Fruit fly (Drosophila melanogaster) whole organism, prepupa: ENCODE results near the gene Tpr2.

Experiments used
- Blimp-1 ChIP-seq: fragments of 200-800 bp; sonication (Bioruptor generic); optimal IDR thresholded peaks from 3 replicates; lab custom pipeline; 2017; ENCODE audit warnings: missing biosample characterization, missing genetic modification characterization, mild to moderate bottlenecking, moderate library complexity, missing genetic modification reagents
- CG10669 ChIP-seq: fragments of 200-800 bp; sonication (Bioruptor generic); optimal IDR thresholded peaks from 3 replicates; lab custom pipeline; 2018; ENCODE audit warnings: missing biosample characterization, mild to moderate bottlenecking, missing genetic modification characterization, moderate library complexity
- CG11294 ChIP-seq: fragments of 200-800 bp; sonication (Bioruptor generic); IDR thresholded peaks from 2 replicates; pipeline ENCODE4 v1.3.6; 2022; ENCODE audit warnings: missing biosample characterization, missing genetic modification characterization
- CG11902 ChIP-seq: fragments of 200-800 bp; sonication (Bioruptor generic); optimal IDR thresholded peaks from 3 replicates; lab custom pipeline; 2016; ENCODE audit warnings: missing biosample characterization, missing genetic modification characterization
- CG15336 ChIP-seq: fragments of 200-800 bp; sonication (Bioruptor generic); IDR thresholded peaks from 2 replicates; pipeline ENCODE4 v1.3.6; 2022; ENCODE audit warnings: missing biosample characterization, missing genetic modification characterization
- CG1621 ChIP-seq: fragments of 200-800 bp; sonication (Bioruptor generic); optimal IDR thresholded peaks from 3 replicates; lab custom pipeline; 2018; ENCODE audit warnings: missing biosample characterization, mild to moderate bottlenecking, missing genetic modification characterization
- CG16779 ChIP-seq: fragments of 200-800 bp; sonication (Bioruptor generic); optimal IDR thresholded peaks from 3 replicates; lab custom pipeline; 2017; ENCODE audit warnings: missing biosample characterization, mild to moderate bottlenecking, missing genetic modification characterization
- CG31627 ChIP-seq: fragments of 200-800 bp; sonication (Bioruptor generic); optimal IDR thresholded peaks from 3 replicates; lab custom pipeline; 2016; ENCODE audit warnings: missing biosample characterization, missing genetic modification characterization
- CG32006 ChIP-seq: fragments of 200-800 bp; sonication (Bioruptor generic); optimal IDR thresholded peaks from 3 replicates; lab custom pipeline; 2017; ENCODE audit warnings: missing biosample characterization, mild to moderate bottlenecking, missing genetic modification characterization
- CG34406 ChIP-seq: fragments of 200-800 bp; sonication (Bioruptor generic); optimal IDR thresholded peaks from 3 replicates; lab custom pipeline; 2016; ENCODE audit warnings: missing biosample characterization, missing genetic modification characterization
- CG4318 ChIP-seq: fragments of 200-800 bp; sonication (Bioruptor generic); optimal IDR thresholded peaks from 3 replicates; lab custom pipeline; 2017; ENCODE audit warnings: missing biosample characterization, mild to moderate bottlenecking, missing genetic modification characterization
- CG6163 ChIP-seq: fragments of 200-800 bp; sonication (Bioruptor generic); IDR thresholded peaks from 3 replicates; pipeline ENCODE4 v1.3.6; 2022; ENCODE audit warnings: missing biosample characterization, missing genetic modification characterization
- CG6276 ChIP-seq: fragments of 200-800 bp; sonication (Bioruptor generic); optimal IDR thresholded peaks from 2 replicates; lab custom pipeline; 2017; ENCODE audit warnings: missing biosample characterization, mild to moderate bottlenecking, missing genetic modification characterization
- CG6792 ChIP-seq: fragments of 200-800 bp; sonication (Bioruptor generic); optimal IDR thresholded peaks from 3 replicates; lab custom pipeline; 2016; ENCODE audit warnings: missing biosample characterization, missing genetic modification characterization
- CG6808 ChIP-seq: fragments of 200-800 bp; sonication (Bioruptor generic); optimal IDR thresholded peaks from 3 replicates; lab custom pipeline; 2017; ENCODE audit warnings: missing biosample characterization, missing genetic modification characterization, mild to moderate bottlenecking, moderate library complexity, missing genetic modification reagents
- CG6854 ChIP-seq: fragments of 200-800 bp; sonication (Bioruptor generic); optimal IDR thresholded peaks from 2 replicates; lab custom pipeline; 2017; ENCODE audit warnings: missing biosample characterization, mild to moderate bottlenecking, missing genetic modification characterization
- CG7368 ChIP-seq: fragments of 200-800 bp; sonication (Bioruptor generic); optimal IDR thresholded peaks from 3 replicates; lab custom pipeline; 2016; ENCODE audit warnings: missing biosample characterization, missing genetic modification characterization
- CG8119 ChIP-seq: fragments of 200-800 bp; sonication (Bioruptor generic); IDR thresholded peaks from 3 replicates; pipeline ENCODE4 v1.3.6; 2022; ENCODE audit warnings: missing biosample characterization, missing genetic modification characterization
- CG8319 ChIP-seq: fragments of 200-800 bp; sonication (Bioruptor generic); optimal IDR thresholded peaks from 3 replicates; lab custom pipeline; 2016; ENCODE audit warnings: missing biosample characterization, missing genetic modification characterization
- CG8632 ChIP-seq: fragments of 200-800 bp; sonication (Bioruptor generic); optimal IDR thresholded peaks from 3 replicates; lab custom pipeline; 2016; ENCODE audit warnings: missing biosample characterization, missing genetic modification characterization
- CG9139 ChIP-seq: fragments of 200-800 bp; sonication (Bioruptor generic); optimal IDR thresholded peaks from 3 replicates; lab custom pipeline; 2017; ENCODE audit warnings: missing biosample characterization, mild to moderate bottlenecking, missing genetic modification characterization
- Eip78C ChIP-seq: fragments of 200-800 bp; sonication (Bioruptor generic); peaks from one replicate; lab custom pipeline; 2016; ENCODE audit warnings: missing biosample characterization, missing genetic modification characterization
- Ets21C ChIP-seq: fragments of 200-800 bp; sonication (Bioruptor generic); optimal IDR thresholded peaks from 3 replicates; lab custom pipeline; 2016; ENCODE audit warnings: missing biosample characterization, missing genetic modification characterization
- Ets96B ChIP-seq: fragments of 200-800 bp; optimal IDR thresholded peaks from 2 replicates; lab custom pipeline; 2019; ENCODE audit warnings: missing biosample characterization, mild to moderate bottlenecking, missing genetic modification characterization, moderate library complexity
- Gug ChIP-seq: fragments of 200-800 bp; sonication (Bioruptor generic); IDR thresholded peaks from 2 replicates; pipeline ENCODE4 v1.3.6; 2022; ENCODE audit warnings: missing biosample characterization, missing genetic modification characterization
- Hr38 ChIP-seq: sonication (Bioruptor generic); optimal IDR thresholded peaks from 2 replicates; lab custom pipeline; 2016; ENCODE audit warnings: missing biosample characterization, missing genetic modification characterization
- Hr39 ChIP-seq: fragments of 200-800 bp; sonication (Bioruptor generic); optimal IDR thresholded peaks from 2 replicates; lab custom pipeline; 2016; ENCODE audit warnings: missing biosample characterization, missing genetic modification characterization
- Hr4 ChIP-seq: fragments of 200-800 bp; sonication (Bioruptor generic); optimal IDR thresholded peaks from 3 replicates; lab custom pipeline; 2016; ENCODE audit warnings: missing biosample characterization, missing genetic modification characterization
- Lpt ChIP-seq: fragments of 200-800 bp; sonication (Bioruptor generic); optimal IDR thresholded peaks from 3 replicates; lab custom pipeline; 2016; ENCODE audit warnings: missing biosample characterization, missing genetic modification characterization
- Smox ChIP-seq: fragments of 200-800 bp; sonication (Bioruptor generic); optimal IDR thresholded peaks from 3 replicates; lab custom pipeline; 2016; ENCODE audit warnings: missing biosample characterization, missing genetic modification characterization
- Sox102F ChIP-seq: fragments of 200-800 bp; sonication (Bioruptor generic); optimal IDR thresholded peaks from 2 replicates; lab custom pipeline; 2016; ENCODE audit warnings: missing biosample characterization, mild to moderate bottlenecking, missing genetic modification characterization
- Sox15 ChIP-seq: fragments of 200-800 bp; sonication (Bioruptor generic); optimal IDR thresholded peaks from 3 replicates; lab custom pipeline; 2016; ENCODE audit warnings: missing biosample characterization, missing genetic modification characterization
- achi ChIP-seq: fragments of 200-800 bp; sonication (Bioruptor generic); optimal IDR thresholded peaks from 3 replicates; lab custom pipeline; 2016; ENCODE audit warnings: missing biosample characterization, missing genetic modification characterization
- acj6 ChIP-seq: fragments of 200-800 bp; sonication (Bioruptor generic); optimal IDR thresholded peaks from 3 replicates; lab custom pipeline; 2016; ENCODE audit warnings: missing biosample characterization, missing genetic modification characterization
- cyc ChIP-seq: fragments of 200-800 bp; sonication (Bioruptor generic); optimal IDR thresholded peaks from 3 replicates; lab custom pipeline; 2016; ENCODE audit warnings: missing biosample characterization, missing genetic modification characterization
- dac ChIP-seq: fragments of 200-800 bp; sonication (Bioruptor generic); optimal IDR thresholded peaks from 2 replicates; lab custom pipeline; 2017; ENCODE audit warnings: missing biosample characterization, mild to moderate bottlenecking, missing genetic modification characterization
- dsx ChIP-seq: fragments of 200-800 bp; optimal IDR thresholded peaks from 3 replicates; lab custom pipeline; 2019; ENCODE audit warnings: missing biosample characterization, mild to moderate bottlenecking, missing genetic modification characterization, moderate library complexity; ENCODE audit not compliant: poor library complexity, severe bottlenecking
- eg ChIP-seq: fragments of 200-800 bp; sonication (Bioruptor generic); IDR thresholded peaks from 3 replicates; pipeline ENCODE4 v1.3.6; 2022; ENCODE audit warnings: missing biosample characterization, missing genetic modification characterization
- esn ChIP-seq: fragments of 200-800 bp; sonication (Bioruptor generic); optimal IDR thresholded peaks from 2 replicates; lab custom pipeline; 2016; ENCODE audit warnings: missing biosample characterization, mild to moderate bottlenecking, missing genetic modification characterization, moderate library complexity
- fd59A ChIP-seq: fragments of 200-800 bp; sonication (Bioruptor generic); optimal IDR thresholded peaks from 2 replicates; lab custom pipeline; 2017; ENCODE audit warnings: missing biosample characterization, mild to moderate bottlenecking, missing genetic modification characterization, missing genetic modification reagents
- fd85E ChIP-seq: fragments of 200-800 bp; sonication (Bioruptor generic); optimal IDR thresholded peaks from 3 replicates; lab custom pipeline; 2016; ENCODE audit warnings: missing biosample characterization, missing genetic modification characterization
- lz ChIP-seq: fragments of 200-800 bp; sonication (Bioruptor generic); optimal IDR thresholded peaks from 3 replicates; lab custom pipeline; 2016; ENCODE audit warnings: missing biosample characterization, missing genetic modification characterization
- net ChIP-seq: fragments of 200-800 bp; sonication (Bioruptor generic); optimal IDR thresholded peaks from 3 replicates; lab custom pipeline; 2016; ENCODE audit warnings: missing biosample characterization, missing genetic modification characterization
- salr ChIP-seq, 2 experiments: fragments of 200-800 bp; sonication (Bioruptor generic); optimal IDR thresholded peaks; 3 replicates each; lab custom pipeline; 2016 to 2018; ENCODE audit warnings: missing biosample characterization in 2 of 2, missing genetic modification characterization in 2 of 2, mild to moderate bottlenecking in 1 of 2
- spab ChIP-seq: fragments of 200-800 bp; sonication (Bioruptor generic); optimal IDR thresholded peaks from 2 replicates; lab custom pipeline; 2017; ENCODE audit warnings: missing biosample characterization, mild to moderate bottlenecking, missing genetic modification characterization, missing genetic modification reagents
- svp ChIP-seq: fragments of 200-800 bp; sonication (Bioruptor generic); peaks from one replicate; lab custom pipeline; 2016; ENCODE audit warnings: missing biosample characterization, missing genetic modification characterization
- topi ChIP-seq: fragments of 200-800 bp; sonication (Bioruptor generic); optimal IDR thresholded peaks from 3 replicates; lab custom pipeline; 2016; ENCODE audit warnings: missing biosample characterization, missing genetic modification characterization
- vri ChIP-seq: fragments of 200-800 bp; sonication (Bioruptor generic); optimal IDR thresholded peaks from 3 replicates; lab custom pipeline; 2016; ENCODE audit warnings: missing biosample characterization, mild to moderate bottlenecking, missing genetic modification characterization

Gene Tpr2

DNA sequence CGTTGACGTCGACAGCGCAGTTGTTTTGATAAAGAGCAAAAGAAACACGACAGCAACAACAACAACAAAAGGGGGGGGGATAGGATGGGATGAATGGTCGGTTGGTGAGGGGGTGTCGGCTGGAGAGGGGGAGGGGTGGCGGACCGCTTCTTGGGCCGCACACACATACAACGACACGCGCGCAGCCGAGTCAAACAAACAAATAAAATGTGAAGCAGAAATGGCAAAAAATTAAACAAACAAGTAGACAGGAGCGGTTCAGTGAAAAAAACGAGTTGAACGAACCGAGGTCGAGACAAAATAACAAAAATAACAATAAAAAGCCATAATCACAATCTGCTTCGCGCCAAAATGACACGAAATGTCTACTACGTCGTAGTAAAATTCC lies 42.0 kb downstream of the Tpr2 start (continued):
- TF ChIP-seq CG11902 (GFP tag; lab: Kevin White, UChicago) (no peak), Eip78C (GFP tag; lab: Kevin White, UChicago) (no peak), acj6 (no peak), fd59A (GFP tag; lab: Kevin White, UChicago) (no peak), dac (GFP tag; lab: Kevin White, UChicago) (no peak), Gug (GFP tag; lab: Robert Waterston, UW) (no peak), CG34406 (GFP tag; lab: Kevin White, UChicago) (no peak), Ets21C (no peak), CG6792 (GFP tag; lab: Kevin White, UChicago) (no peak), CG6276 (GFP tag; lab: Kevin White, UChicago) (no peak), CG16779 (tag; lab: Kevin White, UChicago) (peak; percentile 6), topi (GFP tag; lab: Kevin White, UChicago) (no peak), achi (GFP tag; lab: Kevin White, UChicago) (no peak), CG6808 (GFP tag; lab: Kevin White, UChicago) (no peak), CG15336 (GFP tag; lab: Robert Waterston, UW) (no peak), CG8119 (no peak), lz (GFP tag; lab: Kevin White, UChicago) (no peak), CG10669 (no peak), CG11294 (no peak; the same call in 1 of the 2 replicates), Blimp-1 (GFP tag; lab: Kevin White, UChicago) (no peak), Sox102F (no peak), Hr38 (GFP tag; lab: Kevin White, UChicago) (no peak), fd85E (GFP tag; lab: Kevin White, UChicago) (no peak), CG8632 (GFP tag; lab: Kevin White, UChicago) (no peak), net (GFP tag; lab: Kevin White, UChicago) (peak; percentile 34), CG31627 (GFP tag; lab: Kevin White, UChicago) (no peak), Hr4 (no peak), salr (GFP tag; optimal IDR thresholded peaks at IDR 0.05; lab: Kevin White, UChicago) (peak in 1 of 2 experiments; percentile 42), Sox15 (GFP tag; lab: Kevin White, UChicago) (no peak), CG6163 (GFP tag; lab: Robert Waterston, UW) (no peak; the same call in 2 of the 3 replicates), Ets96B (no peak)
- TF ChIP-seq, all 60 proteins: peak for 9

DNA sequence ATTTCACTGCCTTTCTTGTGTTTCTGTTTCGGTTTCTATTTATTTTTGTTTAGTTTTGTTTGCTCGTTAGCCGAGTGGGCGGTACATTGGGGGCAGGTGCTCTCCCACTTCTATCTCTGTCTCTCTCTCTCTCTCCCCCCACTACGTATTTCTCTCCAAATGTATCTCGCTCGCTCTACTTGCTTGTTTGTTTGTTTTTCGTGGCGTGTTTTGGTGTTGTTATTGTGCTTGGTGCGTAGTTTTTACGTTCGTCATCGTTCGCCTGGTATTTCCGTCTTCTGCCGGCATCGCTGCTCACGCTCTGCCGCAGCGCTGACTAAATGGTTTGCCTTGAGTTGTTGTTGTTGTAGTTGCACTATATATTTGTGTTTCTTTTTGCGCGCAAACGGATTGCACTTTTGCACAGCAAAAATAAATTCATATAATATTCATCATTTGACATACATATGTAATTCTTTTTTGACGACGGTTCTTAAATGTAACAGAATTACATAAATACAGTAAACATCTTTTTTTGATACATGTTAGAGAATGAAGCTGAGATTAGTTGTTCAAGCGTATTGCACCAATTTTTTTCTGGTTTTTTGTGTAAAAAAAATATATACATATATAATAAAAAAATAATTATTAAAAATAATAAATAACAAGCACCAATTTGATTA lies 43.0 kb downstream of the Tpr2 start:
- TF ChIP-seq Ets96B (peak; percentile 0), CG7368 (GFP tag; lab: Kevin White, UChicago) (no peak), CG11902 (GFP tag; lab: Kevin White, UChicago) (no peak), CG15336 (GFP tag; lab: Robert Waterston, UW) (peak; percentile 53; the same call in 1 of the 2 replicates), Ets21C (no peak), Blimp-1 (GFP tag; lab: Kevin White, UChicago) (no peak), Hr38 (GFP tag; lab: Kevin White, UChicago) (no peak), spab (GFP tag; lab: Kevin White, UChicago) (peak; percentile 19), Eip78C (GFP tag; lab: Kevin White, UChicago) (peak; percentile 56), cyc (GFP tag; lab: Kevin White, UChicago) (no peak), CG6163 (GFP tag; lab: Robert Waterston, UW) (peak; percentile 74; the same call in 2 of the 3 replicates), CG1621 (peak; percentile 50), Lpt (GFP tag; lab: Kevin White, UChicago) (no peak), Hr4 (peak; percentile 15), Smox (no peak), dsx (GFP tag; lab: Kevin White, UChicago) (peak; percentile 28), CG4318 (GFP tag; lab: Kevin White, UChicago) (peak; percentile 5), CG8319 (no peak), eg (GFP tag; lab: Robert Waterston, UW) (peak; percentile 75; the same call in 2 of the 3 replicates), CG9139 (GFP tag; lab: Kevin White, UChicago) (peak; percentile 32), CG32006 (GFP tag; lab: Kevin White, UChicago) (peak; percentile 47), CG11294 (no peak; the same call in 1 of the 2 replicates), vri (GFP tag; lab: Kevin White, UChicago) (no peak), CG8632 (GFP tag; lab: Kevin White, UChicago) (no peak), esn (GFP tag; lab: Kevin White, UChicago) (no peak), salr (GFP tag; optimal IDR thresholded peaks at IDR 0.05; lab: Kevin White, UChicago) (no peak), Sox102F (no peak), Hr39 (GFP tag; lab: Kevin White, UChicago) (no peak), svp (GFP tag; lab: Kevin White, UChicago) (peak; percentile 13), CG6854 (GFP tag; lab: Kevin White, UChicago) (no peak)
